Fruit fly (Drosophila melanogaster) whole organism, embryonic: Measurements from ENCODE around the gene ATPsyngamma.

Source experiments
- Bgb ChIP-seq: fragments of 200-800 bp; sonication (Bioruptor generic); IDR thresholded peaks from 2 replicates; pipeline ENCODE4 v1.3.6; 2022; ENCODE audit warnings: missing biosample characterization, missing genetic modification characterization; ENCODE audit not compliant: partially characterized antibody
- CG11695 ChIP-seq: fragments of 200-800 bp; sonication (Bioruptor generic); IDR thresholded peaks from 3 replicates; pipeline ENCODE4 v1.3.6; 2022; ENCODE audit warnings: missing biosample characterization, missing genetic modification characterization
- CG13287 ChIP-seq: fragments of 200-800 bp; sonication (Bioruptor generic); IDR thresholded peaks from 2 replicates; pipeline ENCODE4 v1.3.6; 2022; ENCODE audit warnings: missing biosample characterization, missing genetic modification characterization; ENCODE audit not compliant: partially characterized antibody
- CG14667 ChIP-seq: fragments of 200-800 bp; sonication (Bioruptor generic); IDR thresholded peaks from 2 replicates; pipeline ENCODE4 v1.3.6; 2022; ENCODE audit warnings: missing biosample characterization, missing genetic modification characterization
- CG2202 ChIP-seq: fragments of 200-800 bp; sonication (Bioruptor generic); optimal IDR thresholded peaks from 2 replicates; lab custom pipeline; 2018; ENCODE audit warnings: missing biosample characterization, mild to moderate bottlenecking, missing genetic modification characterization
- CG31224 ChIP-seq: fragments of 200-800 bp; sonication (Bioruptor generic); IDR thresholded peaks from 2 replicates; pipeline ENCODE4 v1.3.6; 2022; ENCODE audit warnings: missing biosample characterization, missing genetic modification characterization
- CG3163 ChIP-seq: fragments of 200-800 bp; sonication (Bioruptor generic); optimal IDR thresholded peaks from 3 replicates; lab custom pipeline; 2016; ENCODE audit warnings: missing biosample characterization, missing genetic modification characterization
- CG34224 ChIP-seq: fragments of 200-800 bp; sonication (Bioruptor generic); IDR thresholded peaks from 3 replicates; pipeline ENCODE4 v1.3.6; 2022; ENCODE audit warnings: missing biosample characterization, missing genetic modification characterization; ENCODE audit not compliant: partially characterized antibody
- CG34422 ChIP-seq: fragments of 200-800 bp; sonication (Bioruptor generic); IDR thresholded peaks from 3 replicates; pipeline ENCODE4 v1.3.6; 2022; ENCODE audit warnings: missing biosample characterization, missing genetic modification characterization
- CG7556 ChIP-seq: fragments of 200-800 bp; sonication (Bioruptor generic); optimal IDR thresholded peaks from 2 replicates; lab custom pipeline; 2017; ENCODE audit warnings: missing biosample characterization, mild to moderate bottlenecking, missing genetic modification characterization
- CG7928 ChIP-seq: fragments of 200-800 bp; sonication (Bioruptor generic); optimal IDR thresholded peaks from 2 replicates; lab custom pipeline; 2017; ENCODE audit warnings: missing biosample characterization, mild to moderate bottlenecking, missing genetic modification characterization
- CG8281 ChIP-seq: fragments of 200-800 bp; sonication (Bioruptor generic); optimal IDR thresholded peaks from 2 replicates; lab custom pipeline; 2018; ENCODE audit warnings: missing biosample characterization, mild to moderate bottlenecking, missing genetic modification characterization, moderate library complexity
- CG8944 ChIP-seq: fragments of 200-800 bp; sonication (Bioruptor generic); optimal IDR thresholded peaks from 3 replicates; lab custom pipeline; 2016; ENCODE audit warnings: missing biosample characterization, missing genetic modification characterization
- CG9817 ChIP-seq: fragments of 200-800 bp; sonication (Bioruptor generic); optimal IDR thresholded peaks from 2 replicates; lab custom pipeline; 2018; ENCODE audit warnings: missing biosample characterization, mild to moderate bottlenecking, missing genetic modification characterization, moderate library complexity
- CG9932 ChIP-seq: fragments of 200-800 bp; sonication (Bioruptor generic); IDR thresholded peaks from 2 replicates; pipeline ENCODE4 v1.3.6; 2022; ENCODE audit warnings: missing biosample characterization, missing genetic modification characterization
- CrebB ChIP-seq: fragments of 200-800 bp; sonication (Bioruptor generic); optimal IDR thresholded peaks from 3 replicates; lab custom pipeline; 2018; ENCODE audit warnings: missing biosample characterization, mild to moderate bottlenecking, missing genetic modification characterization
- Dek ChIP-seq: fragments of 200-800 bp; sonication (Bioruptor generic); optimal IDR thresholded peaks from 3 replicates; lab custom pipeline; 2019; ENCODE audit warnings: missing biosample characterization, mild to moderate bottlenecking, missing genetic modification characterization, moderate library complexity
- Doc2 ChIP-seq: fragments of 200-800 bp; sonication (Bioruptor generic); IDR thresholded peaks from 2 replicates; pipeline ENCODE4 v1.3.6; 2022; ENCODE audit warnings: missing biosample characterization, missing genetic modification characterization
- Gug ChIP-seq: fragments of 200-800 bp; sonication (Bioruptor generic); IDR thresholded peaks from 4 replicates; pipeline ENCODE4 v1.3.6; 2022; ENCODE audit warnings: missing biosample characterization, missing genetic modification characterization
- H2.0 ChIP-seq: fragments of 200-800 bp; sonication (Bioruptor generic); IDR thresholded peaks from 2 replicates; pipeline ENCODE4 v1.3.6; 2022; ENCODE audit warnings: missing biosample characterization, missing genetic modification characterization
- Hmx ChIP-seq: fragments of 200-800 bp; sonication (Bioruptor generic); optimal IDR thresholded peaks from 2 replicates; lab custom pipeline; 2016; ENCODE audit warnings: missing biosample characterization, missing genetic modification characterization
- MTF-1 ChIP-seq: fragments of 200-800 bp; sonication (Bioruptor generic); optimal IDR thresholded peaks from 2 replicates; lab custom pipeline; 2018; ENCODE audit warnings: missing biosample characterization, mild to moderate bottlenecking, missing genetic modification characterization, borderline replicate concordance
- Neu2 ChIP-seq: fragments of 200-800 bp; sonication (Bioruptor generic); optimal IDR thresholded peaks from 3 replicates; lab custom pipeline; 2016; ENCODE audit warnings: missing biosample characterization, missing genetic modification characterization, borderline replicate concordance
- Rfx ChIP-seq: fragments of 200-800 bp; sonication (Bioruptor generic); IDR thresholded peaks from 2 replicates; pipeline ENCODE4 v1.3.6; 2022; ENCODE audit warnings: missing biosample characterization, missing genetic modification characterization
- Sin3A ChIP-seq: fragments of >200 bp; optimal IDR thresholded peaks from 2 replicates; lab custom pipeline; 2018
- Spps ChIP-seq: fragments of 200-800 bp; sonication (Bioruptor generic); optimal IDR thresholded peaks from 2 replicates; lab custom pipeline; 2018; ENCODE audit warnings: missing biosample characterization, mild to moderate bottlenecking, missing genetic modification characterization
- Taf1 ChIP-seq: fragments of 200-800 bp; sonication (Bioruptor generic); IDR thresholded peaks from 2 replicates; pipeline ENCODE4 v1.3.6; 2022; ENCODE audit warnings: missing biosample characterization, missing genetic modification characterization
- Tbp ChIP-seq: fragments of >200 bp; optimal IDR thresholded peaks from 2 replicates; lab custom pipeline; 2018; ENCODE audit warnings: missing biosample characterization, missing genetic modification characterization
- Trl ChIP-seq, 3 experiments: fragments of >200 bp in 2 of 3; fragments of 200-800 bp in 1 of 3; sonication (Bioruptor generic) in 1 of 3; optimal IDR thresholded peaks; 2 replicates in 1 of 3; 3 replicates in 2 of 3; lab custom pipeline; 2016 to 2017; ENCODE audit warnings: missing biosample characterization in 1 of 3, missing genetic modification characterization in 1 of 3
- Vsx1 ChIP-seq: fragments of 200-800 bp; sonication (Bioruptor generic); optimal IDR thresholded peaks from 2 replicates; lab custom pipeline; 2017; ENCODE audit warnings: missing biosample characterization, mild to moderate bottlenecking, missing genetic modification characterization, missing genetic modification reagents
- Xbp1 ChIP-seq: fragments of 200-800 bp; sonication (Bioruptor generic); optimal IDR thresholded peaks from 3 replicates; lab custom pipeline; 2016; ENCODE audit warnings: missing biosample characterization, mild to moderate bottlenecking, missing genetic modification characterization
- bcd ChIP-seq: fragments of 200-800 bp; sonication (Bioruptor generic); optimal IDR thresholded peaks from 2 replicates; lab custom pipeline; 2017; ENCODE audit warnings: missing biosample characterization, mild to moderate bottlenecking, missing genetic modification characterization
- chif ChIP-seq, 2 experiments: fragments of 200-800 bp; sonication (Bioruptor generic); optimal IDR thresholded peaks; 3 replicates each; lab custom pipeline; 2016; ENCODE audit warnings: missing biosample characterization in 2 of 2, missing genetic modification characterization in 2 of 2
- ci ChIP-seq: fragments of 200-800 bp; sonication (Bioruptor generic); IDR thresholded peaks from 3 replicates; pipeline ENCODE4 v1.3.6; 2022; ENCODE audit warnings: missing biosample characterization, missing genetic modification characterization
- croc ChIP-seq: fragments of 200-800 bp; sonication (Bioruptor generic); conservative IDR thresholded peaks from 3 replicates; pipeline ENCODE4 v1.3.6; 2022; ENCODE audit warnings: missing biosample characterization, missing genetic modification characterization
- cwo ChIP-seq: fragments of 200-800 bp; sonication (Bioruptor generic); optimal IDR thresholded peaks from 3 replicates; lab custom pipeline; 2017; ENCODE audit warnings: missing biosample characterization, missing genetic modification characterization, mild to moderate bottlenecking, moderate library complexity, missing genetic modification reagents
- da ChIP-seq: fragments of 200-800 bp; sonication (Bioruptor generic); optimal IDR thresholded peaks from 2 replicates; lab custom pipeline; 2016; ENCODE audit warnings: missing biosample characterization, missing genetic modification characterization
- danr ChIP-seq: fragments of 200-800 bp; sonication (Bioruptor generic); IDR thresholded peaks from 2 replicates; pipeline ENCODE4 v1.3.6; 2022; ENCODE audit warnings: missing biosample characterization, missing genetic modification characterization
- esg ChIP-seq: fragments of 200-800 bp; sonication (Bioruptor generic); conservative IDR thresholded peaks from 2 replicates; pipeline ENCODE4 v1.3.6; 2022; ENCODE audit warnings: missing biosample characterization, missing genetic modification characterization
- gce ChIP-seq: fragments of 200-800 bp; sonication (Bioruptor generic); IDR thresholded peaks from 3 replicates; pipeline ENCODE4 v1.3.6; 2022; ENCODE audit warnings: missing biosample characterization, missing genetic modification characterization
- gcm ChIP-seq: fragments of 200-800 bp; sonication (Bioruptor generic); optimal IDR thresholded peaks from 2 replicates; lab custom pipeline; 2019; ENCODE audit warnings: missing biosample characterization, mild to moderate bottlenecking, missing genetic modification characterization, moderate library complexity
- gsb ChIP-seq: fragments of 200-800 bp; sonication (Bioruptor generic); IDR thresholded peaks from 2 replicates; pipeline ENCODE4 v1.3.6; 2022; ENCODE audit warnings: missing biosample characterization, missing genetic modification characterization
- hbn ChIP-seq: fragments of 200-800 bp; sonication (Bioruptor generic); IDR thresholded peaks from 2 replicates; pipeline ENCODE4 v1.3.6; 2022; ENCODE audit warnings: missing biosample characterization, missing genetic modification characterization; ENCODE audit not compliant: partially characterized antibody
- kni ChIP-seq: fragments of 200-800 bp; sonication (Bioruptor generic); optimal IDR thresholded peaks from 3 replicates; lab custom pipeline; 2017; ENCODE audit warnings: mild to moderate bottlenecking, missing biosample characterization, missing genetic modification reagents, missing genetic modification characterization
- otp ChIP-seq: fragments of 200-800 bp; sonication (Bioruptor generic); IDR thresholded peaks from 3 replicates; pipeline ENCODE4, ENCODE4 v1.3.6; 2022; ENCODE audit warnings: missing biosample characterization, missing genetic modification characterization
- pfk ChIP-seq: fragments of 200-800 bp; sonication (Bioruptor generic); optimal IDR thresholded peaks from 2 replicates; lab custom pipeline; 2018; ENCODE audit warnings: missing biosample characterization, mild to moderate bottlenecking, missing genetic modification characterization, moderate library complexity
- pho ChIP-seq: fragments of 200-800 bp; sonication (Bioruptor generic); optimal IDR thresholded peaks from 2 replicates; lab custom pipeline; 2016; ENCODE audit warnings: missing biosample characterization, missing genetic modification characterization
- wdn ChIP-seq: fragments of 200-800 bp; sonication (Bioruptor generic); IDR thresholded peaks from 2 replicates; pipeline ENCODE4 v1.3.6; 2022; ENCODE audit warnings: missing biosample characterization, missing genetic modification characterization
- z ChIP-seq: fragments of 200-800 bp; sonication (Bioruptor generic); IDR thresholded peaks from 3 replicates; pipeline ENCODE4 v1.3.6; 2022; ENCODE audit warnings: missing biosample characterization, missing genetic modification characterization

ATPsyngamma gene

dm6 chr3R:29778139-29778984 is 29.4 kb upstream of the ATPsyngamma start (continued):
- no peak for TF ChIP-seq Vsx1
- no peak for TF ChIP-seq Hmx (GFP tag; lab: Kevin White, UChicago)
- no peak for TF ChIP-seq Xbp1 (GFP tag; lab: Kevin White, UChicago)
- TF ChIP-seq CG7928 (GFP tag; lab: Kevin White, UChicago) = no peak
- TF ChIP-seq Doc2 = no peak
- TF ChIP-seq chif (GFP tag; optimal IDR thresholded peaks at IDR 0.05; lab: Kevin White, UChicago) = no peak
- TF ChIP-seq CG9932 (GFP tag; lab: Robert Waterston, UW) = no peak
- TF ChIP-seq croc (GFP tag; lab: Robert Waterston, UW) = no peak
- TF ChIP-seq gcm (GFP tag; lab: Kevin White, UChicago) = no peak
- TF ChIP-seq pfk (GFP tag; lab: Kevin White, UChicago) = no peak
- no peak for TF ChIP-seq CG31224 (GFP tag; lab: Robert Waterston, UW)
- peak; percentile 98 for TF ChIP-seq z (GFP tag; lab: Robert Waterston, UW)
- no peak; the same call in 1 of the 2 replicates for TF ChIP-seq hbn (GFP tag; lab: Robert Waterston, UW)
- no peak for TF ChIP-seq CG2202 (tag; lab: Kevin White, UChicago)
- peak; percentile 65 for TF ChIP-seq cwo (GFP tag; lab: Kevin White, UChicago)
- TF ChIP-seq da (GFP tag; lab: Kevin White, UChicago) = no peak
- TF ChIP-seq Tbp (GFP tag; lab: Kevin White, UChicago) = no peak
- no peak for TF ChIP-seq kni
- TF ChIP-seq Spps (tag; lab: Kevin White, UChicago) = no peak
- no peak for TF ChIP-seq otp (GFP tag; lab: Robert Waterston, UW)
- TF ChIP-seq H2.0 = no peak
- no peak for TF ChIP-seq CG8281 (tag; lab: Kevin White, UChicago)
- TF ChIP-seq CG8944 (GFP tag; lab: Kevin White, UChicago) = no peak
- TF ChIP-seq gsb (GFP tag; lab: Robert Waterston, UW) = no peak
- TF ChIP-seq Neu2 (GFP tag; lab: Kevin White, UChicago) = no peak
- no peak for TF ChIP-seq danr (GFP tag; lab: Robert Waterston, UW)
- no peak for TF ChIP-seq Gug
- TF ChIP-seq pho = no peak
- peak; percentile 5 to 29 for TF ChIP-seq Trl (optimal IDR thresholded peaks at IDR 0.05; lab: Kevin White, UChicago)
- TF ChIP-seq Trl (GFP tag; optimal IDR thresholded peaks at IDR 0.05; lab: Kevin White, UChicago) = no peak
- TF ChIP-seq MTF-1 (GFP tag; lab: Kevin White, UChicago) = no peak
- no peak for TF ChIP-seq CG11695 (GFP tag; lab: Robert Waterston, UW)
- TF ChIP-seq wdn (GFP tag; lab: Robert Waterston, UW) = no peak
- TF ChIP-seq CG34224 (GFP tag; lab: Robert Waterston, UW) = peak; percentile 15; the same call in 1 of the 3 replicates
- no peak for TF ChIP-seq bcd (GFP tag; lab: Kevin White, UChicago)
- no peak for TF ChIP-seq gce (GFP tag; lab: Robert Waterston, UW)
- TF ChIP-seq ci (GFP tag; lab: Robert Waterston, UW) = peak; percentile 29; the same call in 1 of the 3 replicates
- no peak for TF ChIP-seq esg (GFP tag; lab: Robert Waterston, UW)
- no peak for TF ChIP-seq CG34422 (GFP tag; lab: Robert Waterston, UW)
- no peak for TF ChIP-seq CG7556
- no peak for TF ChIP-seq CG3163
- TF ChIP-seq Dek (tag; lab: Kevin White, UChicago) = no peak
- no peak for TF ChIP-seq Taf1
- no peak for TF ChIP-seq CG9817 (tag; lab: Kevin White, UChicago)
- TF ChIP-seq CG14667 (GFP tag; lab: Robert Waterston, UW) = no peak
- peak; percentile 66; the same call in 1 of the 2 replicates for TF ChIP-seq Bgb (GFP tag; lab: Robert Waterston, UW)
- TF ChIP-seq CrebB (tag; lab: Kevin White, UChicago) = no peak
- TF ChIP-seq CG13287 (GFP tag; lab: Robert Waterston, UW) = peak; percentile 39; the same call in 1 of the 2 replicates
- no peak for TF ChIP-seq Sin3A (lab: Kevin White, UChicago)
- no peak for TF ChIP-seq Rfx (GFP tag; lab: Robert Waterston, UW)
